Fruit fly (Drosophila melanogaster) whole organism, prepupa: ENCODE data around the gene mRpL55.

Source experiments
- Blimp-1 ChIP-seq: fragments of 200-800 bp; sonication (Bioruptor generic); optimal IDR thresholded peaks from 3 replicates; lab custom pipeline; 2017; ENCODE audit warnings: missing biosample characterization, missing genetic modification characterization, mild to moderate bottlenecking, moderate library complexity, missing genetic modification reagents
- CG10631 ChIP-seq: fragments of 200-800 bp; sonication (Bioruptor generic); optimal IDR thresholded peaks from 2 replicates; lab custom pipeline; 2016; ENCODE audit warnings: missing biosample characterization, missing genetic modification characterization
- CG11294 ChIP-seq: fragments of 200-800 bp; sonication (Bioruptor generic); IDR thresholded peaks from 2 replicates; pipeline ENCODE4 v1.3.6; 2022; ENCODE audit warnings: missing biosample characterization, missing genetic modification characterization
- CG11762 ChIP-seq: fragments of 200-800 bp; sonication (Bioruptor generic); optimal IDR thresholded peaks from 3 replicates; lab custom pipeline; 2016; ENCODE audit warnings: missing biosample characterization, missing genetic modification characterization; ENCODE audit not compliant: insufficient read depth
- CG11902 ChIP-seq: fragments of 200-800 bp; sonication (Bioruptor generic); optimal IDR thresholded peaks from 3 replicates; lab custom pipeline; 2016; ENCODE audit warnings: missing biosample characterization, missing genetic modification characterization
- CG15336 ChIP-seq: fragments of 200-800 bp; sonication (Bioruptor generic); IDR thresholded peaks from 2 replicates; pipeline ENCODE4 v1.3.6; 2022; ENCODE audit warnings: missing biosample characterization, missing genetic modification characterization
- CG1621 ChIP-seq: fragments of 200-800 bp; sonication (Bioruptor generic); optimal IDR thresholded peaks from 3 replicates; lab custom pipeline; 2018; ENCODE audit warnings: missing biosample characterization, mild to moderate bottlenecking, missing genetic modification characterization
- CG16779 ChIP-seq: fragments of 200-800 bp; sonication (Bioruptor generic); optimal IDR thresholded peaks from 3 replicates; lab custom pipeline; 2017; ENCODE audit warnings: missing biosample characterization, mild to moderate bottlenecking, missing genetic modification characterization
- CG3032 ChIP-seq: fragments of 200-800 bp; optimal IDR thresholded peaks from 2 replicates; lab custom pipeline; 2019; ENCODE audit warnings: missing biosample characterization, mild to moderate bottlenecking, missing genetic modification characterization, moderate library complexity
- CG31627 ChIP-seq: fragments of 200-800 bp; sonication (Bioruptor generic); optimal IDR thresholded peaks from 3 replicates; lab custom pipeline; 2016; ENCODE audit warnings: missing biosample characterization, missing genetic modification characterization
- CG32006 ChIP-seq: fragments of 200-800 bp; sonication (Bioruptor generic); optimal IDR thresholded peaks from 3 replicates; lab custom pipeline; 2017; ENCODE audit warnings: missing biosample characterization, mild to moderate bottlenecking, missing genetic modification characterization
- CG34406 ChIP-seq: fragments of 200-800 bp; sonication (Bioruptor generic); optimal IDR thresholded peaks from 3 replicates; lab custom pipeline; 2016; ENCODE audit warnings: missing biosample characterization, missing genetic modification characterization
- CG4318 ChIP-seq: fragments of 200-800 bp; sonication (Bioruptor generic); optimal IDR thresholded peaks from 3 replicates; lab custom pipeline; 2017; ENCODE audit warnings: missing biosample characterization, mild to moderate bottlenecking, missing genetic modification characterization
- CG6163 ChIP-seq: fragments of 200-800 bp; sonication (Bioruptor generic); IDR thresholded peaks from 3 replicates; pipeline ENCODE4 v1.3.6; 2022; ENCODE audit warnings: missing biosample characterization, missing genetic modification characterization
- CG6276 ChIP-seq: fragments of 200-800 bp; sonication (Bioruptor generic); optimal IDR thresholded peaks from 2 replicates; lab custom pipeline; 2017; ENCODE audit warnings: missing biosample characterization, mild to moderate bottlenecking, missing genetic modification characterization
- CG6792 ChIP-seq: fragments of 200-800 bp; sonication (Bioruptor generic); optimal IDR thresholded peaks from 3 replicates; lab custom pipeline; 2016; ENCODE audit warnings: missing biosample characterization, missing genetic modification characterization
- CG6854 ChIP-seq: fragments of 200-800 bp; sonication (Bioruptor generic); optimal IDR thresholded peaks from 2 replicates; lab custom pipeline; 2017; ENCODE audit warnings: missing biosample characterization, mild to moderate bottlenecking, missing genetic modification characterization
- CG7368 ChIP-seq: fragments of 200-800 bp; sonication (Bioruptor generic); optimal IDR thresholded peaks from 3 replicates; lab custom pipeline; 2016; ENCODE audit warnings: missing biosample characterization, missing genetic modification characterization
- CG8119 ChIP-seq: fragments of 200-800 bp; sonication (Bioruptor generic); IDR thresholded peaks from 3 replicates; pipeline ENCODE4 v1.3.6; 2022; ENCODE audit warnings: missing biosample characterization, missing genetic modification characterization
- CG8319 ChIP-seq: fragments of 200-800 bp; sonication (Bioruptor generic); optimal IDR thresholded peaks from 3 replicates; lab custom pipeline; 2016; ENCODE audit warnings: missing biosample characterization, missing genetic modification characterization
- CG8632 ChIP-seq: fragments of 200-800 bp; sonication (Bioruptor generic); optimal IDR thresholded peaks from 3 replicates; lab custom pipeline; 2016; ENCODE audit warnings: missing biosample characterization, missing genetic modification characterization
- CG9139 ChIP-seq: fragments of 200-800 bp; sonication (Bioruptor generic); optimal IDR thresholded peaks from 3 replicates; lab custom pipeline; 2017; ENCODE audit warnings: missing biosample characterization, mild to moderate bottlenecking, missing genetic modification characterization
- Eip75B ChIP-seq: fragments of 200-800 bp; sonication (Bioruptor generic); optimal IDR thresholded peaks from 3 replicates; lab custom pipeline; 2016; ENCODE audit warnings: missing biosample characterization, missing genetic modification characterization
- Eip93F ChIP-seq: fragments of 200-800 bp; sonication (Bioruptor generic); optimal IDR thresholded peaks from 2 replicates; lab custom pipeline; 2016; ENCODE audit warnings: missing biosample characterization, mild to moderate bottlenecking, missing genetic modification characterization
- Ets21C ChIP-seq: fragments of 200-800 bp; sonication (Bioruptor generic); optimal IDR thresholded peaks from 3 replicates; lab custom pipeline; 2016; ENCODE audit warnings: missing biosample characterization, missing genetic modification characterization
- Ets96B ChIP-seq: fragments of 200-800 bp; optimal IDR thresholded peaks from 2 replicates; lab custom pipeline; 2019; ENCODE audit warnings: missing biosample characterization, mild to moderate bottlenecking, missing genetic modification characterization, moderate library complexity
- Gug ChIP-seq: fragments of 200-800 bp; sonication (Bioruptor generic); IDR thresholded peaks from 2 replicates; pipeline ENCODE4 v1.3.6; 2022; ENCODE audit warnings: missing biosample characterization, missing genetic modification characterization
- Hr38 ChIP-seq: sonication (Bioruptor generic); optimal IDR thresholded peaks from 2 replicates; lab custom pipeline; 2016; ENCODE audit warnings: missing biosample characterization, missing genetic modification characterization
- Hr39 ChIP-seq: fragments of 200-800 bp; sonication (Bioruptor generic); optimal IDR thresholded peaks from 2 replicates; lab custom pipeline; 2016; ENCODE audit warnings: missing biosample characterization, missing genetic modification characterization
- Hr4 ChIP-seq: fragments of 200-800 bp; sonication (Bioruptor generic); optimal IDR thresholded peaks from 3 replicates; lab custom pipeline; 2016; ENCODE audit warnings: missing biosample characterization, missing genetic modification characterization
- Met ChIP-seq: fragments of 200-800 bp; sonication (Bioruptor generic); optimal IDR thresholded peaks from 3 replicates; lab custom pipeline; 2016; ENCODE audit warnings: missing biosample characterization, missing genetic modification characterization
- OdsH ChIP-seq: fragments of 200-800 bp; sonication (Bioruptor generic); optimal IDR thresholded peaks from 3 replicates; lab custom pipeline; 2016; ENCODE audit warnings: missing biosample characterization, missing genetic modification characterization
- Sox102F ChIP-seq: fragments of 200-800 bp; sonication (Bioruptor generic); optimal IDR thresholded peaks from 2 replicates; lab custom pipeline; 2016; ENCODE audit warnings: missing biosample characterization, mild to moderate bottlenecking, missing genetic modification characterization
- Sox14 ChIP-seq: fragments of 200-800 bp; sonication (Bioruptor generic); optimal IDR thresholded peaks from 3 replicates; lab custom pipeline; 2016; ENCODE audit warnings: missing biosample characterization, missing genetic modification characterization
- acj6 ChIP-seq: fragments of 200-800 bp; sonication (Bioruptor generic); optimal IDR thresholded peaks from 3 replicates; lab custom pipeline; 2016; ENCODE audit warnings: missing biosample characterization, missing genetic modification characterization
- cyc ChIP-seq: fragments of 200-800 bp; sonication (Bioruptor generic); optimal IDR thresholded peaks from 3 replicates; lab custom pipeline; 2016; ENCODE audit warnings: missing biosample characterization, missing genetic modification characterization
- dac ChIP-seq: fragments of 200-800 bp; sonication (Bioruptor generic); optimal IDR thresholded peaks from 2 replicates; lab custom pipeline; 2017; ENCODE audit warnings: missing biosample characterization, mild to moderate bottlenecking, missing genetic modification characterization
- eg ChIP-seq: fragments of 200-800 bp; sonication (Bioruptor generic); IDR thresholded peaks from 3 replicates; pipeline ENCODE4 v1.3.6; 2022; ENCODE audit warnings: missing biosample characterization, missing genetic modification characterization
- esn ChIP-seq: fragments of 200-800 bp; sonication (Bioruptor generic); optimal IDR thresholded peaks from 2 replicates; lab custom pipeline; 2016; ENCODE audit warnings: missing biosample characterization, mild to moderate bottlenecking, missing genetic modification characterization, moderate library complexity
- fd59A ChIP-seq: fragments of 200-800 bp; sonication (Bioruptor generic); optimal IDR thresholded peaks from 2 replicates; lab custom pipeline; 2017; ENCODE audit warnings: missing biosample characterization, mild to moderate bottlenecking, missing genetic modification characterization, missing genetic modification reagents
- fd85E ChIP-seq: fragments of 200-800 bp; sonication (Bioruptor generic); optimal IDR thresholded peaks from 3 replicates; lab custom pipeline; 2016; ENCODE audit warnings: missing biosample characterization, missing genetic modification characterization
- fkh ChIP-seq: fragments of 200-800 bp; sonication (Bioruptor generic); optimal IDR thresholded peaks from 3 replicates; lab custom pipeline; 2017; ENCODE audit warnings: missing biosample characterization, mild to moderate bottlenecking, missing genetic modification characterization, moderate library complexity
- lz ChIP-seq: fragments of 200-800 bp; sonication (Bioruptor generic); optimal IDR thresholded peaks from 3 replicates; lab custom pipeline; 2016; ENCODE audit warnings: missing biosample characterization, missing genetic modification characterization
- net ChIP-seq: fragments of 200-800 bp; sonication (Bioruptor generic); optimal IDR thresholded peaks from 3 replicates; lab custom pipeline; 2016; ENCODE audit warnings: missing biosample characterization, missing genetic modification characterization
- pdm3 ChIP-seq: fragments of 200-800 bp; sonication (Bioruptor generic); optimal IDR thresholded peaks from 3 replicates; lab custom pipeline; 2016; ENCODE audit warnings: missing biosample characterization, missing genetic modification characterization
- salr ChIP-seq, 2 experiments: fragments of 200-800 bp; sonication (Bioruptor generic); optimal IDR thresholded peaks; 3 replicates each; lab custom pipeline; 2016 to 2018; ENCODE audit warnings: missing biosample characterization in 2 of 2, missing genetic modification characterization in 2 of 2, mild to moderate bottlenecking in 1 of 2
- ss ChIP-seq, 2 experiments: fragments of 200-800 bp; sonication (Bioruptor generic); optimal IDR thresholded peaks; 2 replicates in 1 of 2; 3 replicates in 1 of 2; lab custom pipeline; 2017 to 2018; ENCODE audit warnings: mild to moderate bottlenecking in 2 of 2, missing biosample characterization in 2 of 2, missing genetic modification characterization in 2 of 2, moderate library complexity in 1 of 2
- svp ChIP-seq: fragments of 200-800 bp; sonication (Bioruptor generic); peaks from one replicate; lab custom pipeline; 2016; ENCODE audit warnings: missing biosample characterization, missing genetic modification characterization
- topi ChIP-seq: fragments of 200-800 bp; sonication (Bioruptor generic); optimal IDR thresholded peaks from 3 replicates; lab custom pipeline; 2016; ENCODE audit warnings: missing biosample characterization, missing genetic modification characterization

The mRpL55 gene

DNA sequence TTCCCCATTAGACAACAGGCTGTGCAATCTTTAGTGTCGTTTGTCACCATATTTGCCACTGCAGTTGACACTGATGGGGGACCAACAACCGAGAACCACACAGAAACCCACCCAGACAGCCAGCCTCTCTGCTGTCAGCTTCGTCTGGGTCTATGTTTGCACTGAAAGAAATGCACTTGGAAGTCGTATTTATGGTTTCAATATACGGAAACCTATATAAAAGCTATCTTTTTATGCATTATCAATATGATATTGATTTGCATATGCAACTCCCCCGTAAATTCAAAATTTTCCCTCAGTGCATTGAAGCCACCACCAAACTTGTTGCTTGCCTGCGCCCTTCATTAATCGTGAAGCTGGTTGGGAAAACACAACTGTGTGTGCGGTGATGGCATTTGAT is 20.5 kb downstream of the mRpL55 start (continued):
- TF ChIP-seq fd59A (GFP tag; lab: Kevin White, UChicago) (peak; percentile 10), CG16779 (tag; lab: Kevin White, UChicago) (peak; percentile 47), dac (GFP tag; lab: Kevin White, UChicago) (no peak), CG7368 (peak; percentile 22), fd85E (GFP tag; lab: Kevin White, UChicago) (no peak), CG9139 (GFP tag; lab: Kevin White, UChicago) (no peak), Hr39 (GFP tag; lab: Kevin White, UChicago) (peak; percentile 22), OdsH (peak; percentile 53), lz (GFP tag; lab: Kevin White, UChicago) (peak; percentile 11), eg (GFP tag; lab: Robert Waterston, UW) (peak; percentile 85), CG10631 (GFP tag; lab: Kevin White, UChicago) (peak; percentile 67), CG31627 (GFP tag; lab: Kevin White, UChicago) (peak; percentile 22), Sox14 (peak; percentile 67), CG15336 (GFP tag; lab: Robert Waterston, UW) (peak; percentile 74), Sox102F (GFP tag; lab: Kevin White, UChicago) (peak; percentile 13), CG4318 (peak; percentile 34), CG6276 (GFP tag; lab: Kevin White, UChicago) (peak; percentile 69), Met (GFP tag; lab: Kevin White, UChicago) (peak; percentile 18), CG11762 (no peak), net (GFP tag; lab: Kevin White, UChicago) (peak; percentile 50)

DNA sequence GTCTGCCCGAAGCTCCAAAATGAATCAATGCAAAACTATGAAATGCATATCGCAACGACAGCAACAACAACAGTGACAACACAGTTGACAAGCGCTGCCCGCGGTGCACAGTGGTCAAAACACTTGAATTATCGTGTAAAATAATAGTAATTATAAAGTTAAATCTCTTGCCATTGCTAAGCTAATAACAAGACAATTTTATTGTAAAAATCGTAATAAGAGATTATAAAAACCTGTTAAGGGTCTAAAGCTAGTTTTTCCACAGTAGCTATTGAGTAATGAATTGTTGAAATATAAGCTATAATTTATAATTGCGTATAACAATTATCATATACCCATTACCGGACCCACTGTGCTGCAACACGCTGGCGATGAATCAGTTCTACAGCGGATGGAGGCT is 21.7 kb downstream of the mRpL55 start:
- peak; percentile 93 for TF ChIP-seq CG32006 (GFP tag; lab: Kevin White, UChicago)
- peak; percentile 62 for TF ChIP-seq CG8319
- peak; percentile 69 to 84 for TF ChIP-seq salr (GFP tag; optimal IDR thresholded peaks at IDR 0.05; lab: Kevin White, UChicago)
- TF ChIP-seq CG6792 (GFP tag; lab: Kevin White, UChicago): peak; percentile 78
- peak; percentile 92 to 95 for TF ChIP-seq ss (GFP tag; optimal IDR thresholded peaks at IDR 0.05; lab: Kevin White, UChicago)
- peak; percentile 86 for TF ChIP-seq Gug
- TF ChIP-seq CG11294: peak; percentile 89
- TF ChIP-seq CG11902 (GFP tag; lab: Kevin White, UChicago): peak; percentile 69
- TF ChIP-seq acj6: peak; percentile 90
- TF ChIP-seq CG16779 (tag; lab: Kevin White, UChicago): peak; percentile 85
- TF ChIP-seq lz (GFP tag; lab: Kevin White, UChicago): peak; percentile 78
- TF ChIP-seq CG8632 (GFP tag; lab: Kevin White, UChicago): peak; percentile 86
- peak; percentile 79 for TF ChIP-seq Met (GFP tag; lab: Kevin White, UChicago)
- no peak for TF ChIP-seq Hr38 (GFP tag; lab: Kevin White, UChicago)
- no peak for TF ChIP-seq Eip93F (GFP tag; lab: Kevin White, UChicago)
- TF ChIP-seq Sox102F (GFP tag; lab: Kevin White, UChicago): peak; percentile 80
- peak; percentile 88 for TF ChIP-seq CG1621
- TF ChIP-seq Ets96B: peak; percentile 91
- TF ChIP-seq CG8119 (GFP tag; lab: Robert Waterston, UW): peak; percentile 94
- TF ChIP-seq CG15336 (GFP tag; lab: Robert Waterston, UW): peak; percentile 94
- peak; percentile 80 for TF ChIP-seq esn (GFP tag; lab: Kevin White, UChicago)
- TF ChIP-seq Hr39 (GFP tag; lab: Kevin White, UChicago): peak; percentile 64
- TF ChIP-seq CG3032 (tag; lab: Kevin White, UChicago): peak; percentile 92
- TF ChIP-seq CG34406 (GFP tag; lab: Kevin White, UChicago): peak; percentile 84
- peak; percentile 79 for TF ChIP-seq topi
- TF ChIP-seq CG9139 (GFP tag; lab: Kevin White, UChicago): peak; percentile 88
- peak; percentile 91 for TF ChIP-seq CG6163 (GFP tag; lab: Robert Waterston, UW)
- TF ChIP-seq fkh (GFP tag; lab: Kevin White, UChicago): no peak
- TF ChIP-seq svp (GFP tag; lab: Kevin White, UChicago): peak; percentile 89
- TF ChIP-seq dac (GFP tag; lab: Kevin White, UChicago): peak; percentile 73
- peak; percentile 90 for TF ChIP-seq Hr4
- TF ChIP-seq pdm3 (GFP tag; lab: Kevin White, UChicago): peak; percentile 89
- peak; percentile 27 for TF ChIP-seq Blimp-1
- peak; percentile 65 for TF ChIP-seq cyc (GFP tag; lab: Kevin White, UChicago)
- peak; percentile 91 for TF ChIP-seq eg (GFP tag; lab: Robert Waterston, UW)
- peak; percentile 91 for TF ChIP-seq Eip75B (GFP tag; lab: Kevin White, UChicago)
- TF ChIP-seq CG6854 (GFP tag; lab: Kevin White, UChicago): peak; percentile 39
- TF ChIP-seq Ets21C: peak; percentile 59
- peak; percentile 87 for TF ChIP-seq CG10631 (GFP tag; lab: Kevin White, UChicago)
- TF ChIP-seq CG4318: peak; percentile 84
